Worm (Caenorhabditis elegans): ENCODE results near the gene C17F4.12.
"Not testable (repeated sequence)": the region's sequence is repeated elsewhere in the genome, so short reads cannot be mapped to it uniquely, and the experiment has no call there.

The C17F4.12 gene

ce11 chrII:3215762-3216161, 28.2 kb downstream of the C17F4.12 start, which contains the start of gene ZC239.3:
TSS of gene ZC239.3 (plus strand) at chrII:3216062.
- not testable (repeated sequence) for TF ChIP-seq ceh-36 (tag; optimal IDR thresholded peaks at IDR 0.05); tra-4 (tag; optimal IDR thresholded peaks at IDR 0.05); sea-1 (GFP tag; conservative IDR thresholded peaks at IDR 0.05)

- TF ChIP-seq aly-1 (tag; optimal IDR thresholded peaks at IDR 0.05) (no peak), ama-1 (optimal IDR thresholded peaks at IDR 0.05) (no peak)
Measured at ce11 chrII:3213898-3214297, 30.1 kb downstream of the C17F4.12 start, which contains the start of gene ZC239.4. TSS of gene ZC239.4 (plus strand) at chrII:3214198.

DNA sequence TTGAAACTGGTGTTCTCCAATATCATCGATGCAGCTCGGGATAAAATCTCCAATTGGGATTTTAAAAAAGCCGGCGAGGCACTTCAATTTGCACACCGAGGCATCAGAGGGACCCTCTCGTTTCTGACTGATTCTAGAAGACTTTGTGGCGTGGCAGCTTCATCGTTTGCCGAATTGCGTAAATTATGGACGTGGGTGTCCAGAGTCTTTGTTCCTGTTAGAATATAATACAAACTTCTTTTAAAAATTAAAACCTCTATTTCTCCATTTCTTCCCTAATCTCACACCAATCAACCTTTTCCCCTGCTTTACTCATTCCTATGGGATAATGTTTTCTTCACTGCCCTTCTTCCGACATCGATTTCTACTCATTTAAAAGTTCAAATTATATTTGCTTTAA, 33.6 kb downstream of the C17F4.12 start, which contains the start of gene ZC239.5:
Gene ZC239.5, plus strand, starts transcription at position 301 of the 400 bp plus-strand sequence.
- TF ChIP-seq pes-1 (GFP tag; IDR thresholded peaks at IDR 0.05) = no peak
- TF ChIP-seq hmbx-1 (tag; optimal IDR thresholded peaks at IDR 0.05) = no peak
- TF ChIP-seq ama-1 (optimal IDR thresholded peaks at IDR 0.05) = no peak
- no peak for TF ChIP-seq F13C5.2 (tag; optimal IDR thresholded peaks at IDR 0.05)

ce11 chrII:3209251-3209650, 34.7 kb downstream of the C17F4.12 start, which contains the start of gene ZC239.6:
TSS of gene ZC239.6 (plus strand) at chrII:3209631.
- TF ChIP-seq hmg-4 (GFP tag; optimal IDR thresholded peaks at IDR 0.05) (no peak), sea-1 (GFP tag; conservative IDR thresholded peaks at IDR 0.05) (no peak), hnd-1 (tag; optimal IDR thresholded peaks at IDR 0.05) (no peak), ets-7 (tag; optimal IDR thresholded peaks at IDR 0.05) (no peak), ceh-36 (tag; optimal IDR thresholded peaks at IDR 0.05) (no peak), tra-4 (tag; optimal IDR thresholded peaks at IDR 0.05) (no peak), ama-1 (optimal IDR thresholded peaks at IDR 0.05) (no peak), pes-1 (GFP tag; IDR thresholded peaks at IDR 0.05) (no peak), aly-1 (tag; optimal IDR thresholded peaks at IDR 0.05) (no peak), scrt-1 (GFP tag; IDR thresholded peaks at IDR 0.05) (no peak), ceh-13 (GFP tag; optimal IDR thresholded peaks at IDR 0.05) (no peak), B0310.2 (tag; optimal IDR thresholded peaks at IDR 0.05) (no peak), tbx-11 (GFP tag; IDR thresholded peaks at IDR 0.05) (no peak), tbx-37 (GFP tag; conservative IDR thresholded peaks at IDR 0.05) (no peak), flt-1 (GFP tag; IDR thresholded peaks at IDR 0.05) (no peak), F13C5.2 (tag; optimal IDR thresholded peaks at IDR 0.05) (no peak), hmbx-1 (tag; optimal IDR thresholded peaks at IDR 0.05) (no peak)

- no peak for TF ChIP-seq scrt-1 (GFP tag; IDR thresholded peaks at IDR 0.05)
- TF ChIP-seq tra-4 (tag; optimal IDR thresholded peaks at IDR 0.05) = no peak
- TF ChIP-seq sea-1 (GFP tag; conservative IDR thresholded peaks at IDR 0.05) = no peak
- TF ChIP-seq B0310.2 (tag; optimal IDR thresholded peaks at IDR 0.05) = no peak
- no peak for TF ChIP-seq F13C5.2 (tag; optimal IDR thresholded peaks at IDR 0.05)
- no peak for TF ChIP-seq hnd-1 (tag; optimal IDR thresholded peaks at IDR 0.05)
- no peak for TF ChIP-seq ceh-13 (GFP tag; optimal IDR thresholded peaks at IDR 0.05)
- TF ChIP-seq ceh-36 (tag; optimal IDR thresholded peaks at IDR 0.05) = no peak
- TF ChIP-seq hmbx-1 (tag; optimal IDR thresholded peaks at IDR 0.05) = no peak
- TF ChIP-seq ets-7 (tag; optimal IDR thresholded peaks at IDR 0.05) = no peak
- no peak for TF ChIP-seq aly-1 (tag; optimal IDR thresholded peaks at IDR 0.05)
Measured at ce11 chrII:3208679-3209078, 35.3 kb downstream of the C17F4.12 start, which contains the start of gene sdz-35. TSS of gene sdz-35 (minus strand) at chrII:3208779.

ce11 chrII:3206423-3206989, 37.5 kb downstream of the C17F4.12 start, which contains the start of the genes ZC239.20 and ZC239.21:
TSS of gene ZC239.20 (minus strand) at chrII:3206523.
TSS of gene ZC239.21 (plus strand) at chrII:3206939.
- TF ChIP-seq pes-1 (GFP tag; IDR thresholded peaks at IDR 0.05) (no peak), ama-1 (optimal IDR thresholded peaks at IDR 0.05) (no peak), hmbx-1 (tag; optimal IDR thresholded peaks at IDR 0.05) (no peak), ets-7 (tag; optimal IDR thresholded peaks at IDR 0.05) (no peak), sea-1 (GFP tag; conservative IDR thresholded peaks at IDR 0.05) (no peak), ceh-36 (tag; optimal IDR thresholded peaks at IDR 0.05) (no peak), tra-4 (tag; optimal IDR thresholded peaks at IDR 0.05) (no peak)

ce11 chrII:3203415-3203814, 40.6 kb downstream of the C17F4.12 start, which contains the start of gene sri-50:
TSS of gene sri-50 (plus strand) at chrII:3203715.
- TF ChIP-seq hmbx-1 (tag; optimal IDR thresholded peaks at IDR 0.05) (no peak), ets-7 (tag; optimal IDR thresholded peaks at IDR 0.05) (no peak), hmg-4 (GFP tag; optimal IDR thresholded peaks at IDR 0.05) (no peak), tbx-37 (GFP tag; conservative IDR thresholded peaks at IDR 0.05) (no peak), tra-4 (tag; optimal IDR thresholded peaks at IDR 0.05) (no peak), pes-1 (GFP tag; IDR thresholded peaks at IDR 0.05) (no peak), flt-1 (GFP tag; IDR thresholded peaks at IDR 0.05) (no peak), ceh-13 (GFP tag; optimal IDR thresholded peaks at IDR 0.05) (no peak), hnd-1 (tag; optimal IDR thresholded peaks at IDR 0.05) (no peak), F13C5.2 (tag; optimal IDR thresholded peaks at IDR 0.05) (no peak), B0310.2 (tag; optimal IDR thresholded peaks at IDR 0.05) (no peak), sea-1 (GFP tag; conservative IDR thresholded peaks at IDR 0.05) (no peak), aly-1 (tag; optimal IDR thresholded peaks at IDR 0.05) (no peak), ama-1 (optimal IDR thresholded peaks at IDR 0.05) (no peak), scrt-1 (GFP tag; IDR thresholded peaks at IDR 0.05) (no peak), ceh-36 (tag; optimal IDR thresholded peaks at IDR 0.05) (no peak), tbx-11 (GFP tag; IDR thresholded peaks at IDR 0.05) (no peak)

DNA sequence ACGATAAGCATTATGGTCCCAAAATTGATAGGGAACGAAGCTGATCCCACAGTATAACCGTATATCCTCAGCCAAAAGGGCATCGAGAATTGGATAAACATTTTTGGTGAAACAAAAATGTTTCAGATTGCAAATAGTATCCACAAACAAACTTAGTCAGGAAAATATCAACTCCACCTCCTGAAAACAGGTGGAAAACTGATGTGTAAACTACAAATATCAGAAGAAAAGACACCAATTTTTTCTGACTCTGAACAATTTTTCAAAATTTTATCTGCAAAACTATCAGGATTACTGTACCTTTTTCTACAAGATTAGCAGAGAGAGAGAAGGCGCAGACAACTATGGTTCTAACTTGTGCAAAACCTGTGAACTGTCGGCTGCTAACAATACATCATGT, 41.5 kb downstream of the C17F4.12 start, which contains the start of gene sri-53:
Gene sri-53, minus strand, starts transcription at position 101 of the 400 bp plus-strand sequence.
- TF ChIP-seq pes-1 (GFP tag; IDR thresholded peaks at IDR 0.05) (no peak), F13C5.2 (tag; optimal IDR thresholded peaks at IDR 0.05) (no peak), ets-7 (tag; optimal IDR thresholded peaks at IDR 0.05) (no peak), B0310.2 (tag; optimal IDR thresholded peaks at IDR 0.05) (no peak)
